Worm (Caenorhabditis elegans) whole organism, early embryonic: ENCODE data around the gene fbxb-47.

Source experiments
- aly-1 ChIP-seq: sonication (generic microtip); optimal IDR thresholded peaks from 2 replicates; lab custom pipeline; 2016; ENCODE audit warnings: missing genetic modification characterization, missing compliant biosample characterization
- ama-1 ChIP-seq: fragments of 150-350 bp; optimal IDR thresholded peaks from 2 replicates; lab custom pipeline; 2014

DNA sequence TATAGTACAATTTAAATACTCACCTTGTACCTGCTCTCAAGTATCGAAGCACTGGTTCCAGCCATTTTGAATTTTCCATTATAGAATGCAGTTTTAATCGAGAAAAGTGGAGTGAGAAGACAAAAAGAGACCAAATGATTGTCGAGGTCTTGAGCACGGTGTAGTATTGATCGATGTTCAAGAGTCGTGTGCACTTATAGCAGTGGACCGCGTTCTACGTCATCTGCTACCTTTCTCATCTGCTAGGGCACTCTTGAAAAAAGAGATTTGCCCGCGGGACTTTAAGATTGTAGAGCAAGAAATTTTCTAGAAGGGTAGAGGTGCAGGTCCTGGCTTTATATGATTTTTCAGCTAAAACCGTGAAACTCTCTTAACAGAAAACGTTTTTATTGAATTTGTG lies 10.4 kb downstream of the fbxb-47 start, which contains the start of gene fbxc-21:
- TF ChIP-seq ama-1 (lab: Kevin White, UChicago) (no peak), aly-1 (no peak)
